Worm (Caenorhabditis elegans) whole organism, L4 larva: ENCODE data around the gene clec-196.
A peak's percentile ranks its signal among the peaks of the same experiment; 100 is the strongest.

ENCODE experiments used
- F26F4.8 ChIP-seq: fragments of 200-800 bp; sonication (Bioruptor generic); conservative IDR thresholded peaks from 2 replicates; pipeline ENCODE4 v1.3.6; 2022; ENCODE audit warnings: missing genetic modification characterization, missing compliant biosample characterization
- F44E2.7 ChIP-seq: fragments of 200-800 bp; sonication (Bioruptor generic); IDR thresholded peaks from 2 replicates; pipeline ENCODE4 v2.1.2; 2022; ENCODE audit warnings: missing genetic modification characterization, missing compliant biosample characterization
- R02D3.7 ChIP-seq: fragments of 150-350 bp; sonication (generic microtip); optimal IDR thresholded peaks from 3 replicates; lab custom pipeline; 2014; ENCODE audit warnings: missing biosample characterization, missing genetic modification characterization
- aha-1 ChIP-seq: fragments of 150-350 bp; peaks from one replicate; lab custom pipeline; 2014; ENCODE audit warnings: missing biosample characterization, missing genetic modification characterization
- arid-1 ChIP-seq: fragments of 200-800 bp; sonication (Bioruptor generic); conservative IDR thresholded peaks from 2 replicates; pipeline ENCODE4 v1.3.6; 2022; ENCODE audit warnings: missing genetic modification reagents, missing genetic modification characterization, missing compliant biosample characterization
- ceh-82 ChIP-seq: sonication (generic microtip); optimal IDR thresholded peaks from 2 replicates; lab custom pipeline; 2017; ENCODE audit warnings: missing biosample characterization, missing genetic modification characterization
- ces-1 ChIP-seq: fragments of 150-350 bp; sonication (generic microtip); optimal IDR thresholded peaks from 4 replicates; lab custom pipeline; 2014; ENCODE audit warnings: missing biosample characterization, missing genetic modification reagents, missing genetic modification characterization
- daf-8 ChIP-seq: fragments of 200-800 bp; sonication (Bioruptor generic); IDR thresholded peaks from 2 replicates; pipeline ENCODE4 v1.3.6; 2022; ENCODE audit warnings: missing genetic modification characterization, missing compliant biosample characterization
- dmd-6 ChIP-seq: fragments of 200-800 bp; sonication (Bioruptor generic); IDR thresholded peaks from 2 replicates; pipeline ENCODE4 v1.3.6; 2022; ENCODE audit warnings: missing genetic modification reagents, missing genetic modification characterization, missing compliant biosample characterization
- dmd-8 ChIP-seq: fragments of 200-800 bp; sonication (Bioruptor generic); IDR thresholded peaks from 2 replicates; pipeline ENCODE4 v1.3.6; 2022; ENCODE audit warnings: missing genetic modification characterization, missing compliant biosample characterization
- duxl-1 ChIP-seq: sonication (generic microtip); optimal IDR thresholded peaks from 2 replicates; lab custom pipeline; 2016; ENCODE audit warnings: mild to moderate bottlenecking, missing genetic modification characterization, moderate library complexity, missing compliant biosample characterization; ENCODE audit not compliant: poor library complexity
- dve-1 ChIP-seq: sonication (generic microtip); optimal IDR thresholded peaks from 2 replicates; lab custom pipeline; 2017; ENCODE audit warnings: antibody characterized with exemption, mild to moderate bottlenecking, missing genetic modification characterization, missing compliant biosample characterization; ENCODE audit not compliant: insufficient read depth
- fkh-10 ChIP-seq: fragments of 150-350 bp; optimal IDR thresholded peaks from 2 replicates; lab custom pipeline; 2014; ENCODE audit warnings: missing biosample characterization, missing genetic modification reagents, missing genetic modification characterization
- lin-1 ChIP-seq: fragments of 200-800 bp; sonication (Bioruptor generic); IDR thresholded peaks from 2 replicates; pipeline ENCODE4 v1.3.6; 2022; ENCODE audit warnings: missing genetic modification reagents, missing genetic modification characterization, missing compliant biosample characterization
- lin-15B ChIP-seq: fragments of 150-350 bp; sonication (generic microtip); optimal IDR thresholded peaks from 3 replicates; lab custom pipeline; 2014; ENCODE audit warnings: missing biosample characterization, missing genetic modification characterization
- lir-3 ChIP-seq: sonication (generic microtip); optimal IDR thresholded peaks from 2 replicates; lab custom pipeline; 2016; ENCODE audit warnings: mild to moderate bottlenecking, missing genetic modification characterization, missing compliant biosample characterization
- mdt-29 ChIP-seq: fragments of 200-800 bp; sonication (Bioruptor generic); IDR thresholded peaks from 2 replicates; pipeline ENCODE4 v1.3.6; 2022; ENCODE audit warnings: missing genetic modification reagents, missing genetic modification characterization, missing compliant biosample characterization
- mep-1 ChIP-seq: fragments of 150-350 bp; sonication (generic microtip); optimal IDR thresholded peaks from 3 replicates; lab custom pipeline; 2014; ENCODE audit warnings: missing biosample characterization, missing genetic modification characterization
- mxl-2 ChIP-seq: fragments of 200-800 bp; sonication (Bioruptor generic); conservative IDR thresholded peaks from 2 replicates; pipeline ENCODE4 v1.3.6; 2022; ENCODE audit warnings: missing genetic modification reagents, missing genetic modification characterization, missing compliant biosample characterization
- nhr-41 ChIP-seq: fragments of 200-800 bp; sonication (Bioruptor generic); IDR thresholded peaks from 2 replicates; pipeline ENCODE4 v1.3.6; 2022; ENCODE audit warnings: missing genetic modification reagents, missing genetic modification characterization, missing compliant biosample characterization
- nhr-42 ChIP-seq: fragments of 200-800 bp; sonication (Bioruptor generic); IDR thresholded peaks from 2 replicates; pipeline ENCODE4 v1.3.6; 2022; ENCODE audit warnings: missing genetic modification characterization, missing compliant biosample characterization
- nhr-48 ChIP-seq: sonication (generic microtip); optimal IDR thresholded peaks from 2 replicates; lab custom pipeline; 2016; ENCODE audit warnings: mild to moderate bottlenecking, missing genetic modification characterization, missing compliant biosample characterization
- nhr-77 ChIP-seq: fragments of 150-350 bp; optimal IDR thresholded peaks from 2 replicates; lab custom pipeline; 2014; ENCODE audit warnings: missing biosample characterization, missing genetic modification characterization
- pha-4 ChIP-seq, 2 experiments: fragments of 150-350 bp in 1 of 2; fragments of 200-800 bp in 1 of 2; sonication (Bioruptor generic) in 1 of 2; IDR thresholded peaks in 1 of 2; optimal IDR thresholded peaks in 1 of 2; 2 replicates each; pipeline versions ENCODE4 v1.3.6 to Lab custom; 2014 to 2022; ENCODE audit warnings: missing genetic modification characterization in 2 of 2, missing genetic modification reagents in 2 of 2, missing biosample characterization in 1 of 2, missing compliant biosample characterization in 1 of 2
- php-3 ChIP-seq: fragments of 200-800 bp; sonication (Bioruptor generic); IDR thresholded peaks from 2 replicates; pipeline ENCODE4 v1.3.6; 2022; ENCODE audit warnings: missing genetic modification reagents, missing genetic modification characterization, missing compliant biosample characterization
- pqm-1 ChIP-seq: sonication (generic microtip); optimal IDR thresholded peaks from 2 replicates; lab custom pipeline; 2017; ENCODE audit warnings: missing biosample characterization, missing genetic modification characterization
- rbr-2 ChIP-seq: sonication (generic microtip); optimal IDR thresholded peaks from 2 replicates; lab custom pipeline; 2016; ENCODE audit warnings: missing genotype, missing genetic modification characterization, missing compliant biosample characterization
- set-16 ChIP-seq: fragments of 200-800 bp; sonication (Bioruptor generic); IDR thresholded peaks from 2 replicates; pipeline ENCODE4 v1.3.6; 2022; ENCODE audit warnings: missing genetic modification reagents, missing genetic modification characterization, missing compliant biosample characterization
- skn-1 ChIP-seq: fragments of 150-350 bp; optimal IDR thresholded peaks from 2 replicates; lab custom pipeline; 2014; ENCODE audit warnings: missing biosample characterization, missing genetic modification characterization
- snpc-1.2 ChIP-seq: fragments of 200-800 bp; sonication (Bioruptor generic); IDR thresholded peaks from 2 replicates; pipeline ENCODE4 v1.3.6; 2022; ENCODE audit warnings: missing genetic modification reagents, missing genetic modification characterization, missing compliant biosample characterization
- spr-1 ChIP-seq: sonication (generic microtip); optimal IDR thresholded peaks from 2 replicates; lab custom pipeline; 2016; ENCODE audit warnings: mild to moderate bottlenecking, missing genetic modification characterization, missing compliant biosample characterization
- tra-1 ChIP-seq: fragments of 200-800 bp; sonication (Bioruptor generic); IDR thresholded peaks from 2 replicates; pipeline ENCODE4 v1.3.6; 2022; ENCODE audit warnings: missing genetic modification reagents, missing genetic modification characterization, missing compliant biosample characterization
- unc-62 ChIP-seq, 3 experiments: fragments of 150-350 bp in 1 of 3; sonication (generic microtip); optimal IDR thresholded peaks in 2 of 3; peaks in 1 of 3; 1 replicate in 1 of 3; 2 replicates in 2 of 3; lab custom pipeline; 2014 to 2017; ENCODE audit warnings: missing biosample characterization in 3 of 3, missing genetic modification characterization in 3 of 3, missing genetic modification reagents in 3 of 3, missing genotype in 1 of 3
- zip-11 ChIP-seq: fragments of 200-800 bp; sonication (Bioruptor generic); IDR thresholded peaks from 2 replicates; pipeline ENCODE4 v1.3.6; 2022; ENCODE audit warnings: missing genetic modification characterization, missing compliant biosample characterization
- ztf-7 ChIP-seq: fragments of 150-350 bp; optimal IDR thresholded peaks from 2 replicates; lab custom pipeline; 2014; ENCODE audit warnings: missing biosample characterization, missing genetic modification characterization

The clec-196 gene

DNA sequence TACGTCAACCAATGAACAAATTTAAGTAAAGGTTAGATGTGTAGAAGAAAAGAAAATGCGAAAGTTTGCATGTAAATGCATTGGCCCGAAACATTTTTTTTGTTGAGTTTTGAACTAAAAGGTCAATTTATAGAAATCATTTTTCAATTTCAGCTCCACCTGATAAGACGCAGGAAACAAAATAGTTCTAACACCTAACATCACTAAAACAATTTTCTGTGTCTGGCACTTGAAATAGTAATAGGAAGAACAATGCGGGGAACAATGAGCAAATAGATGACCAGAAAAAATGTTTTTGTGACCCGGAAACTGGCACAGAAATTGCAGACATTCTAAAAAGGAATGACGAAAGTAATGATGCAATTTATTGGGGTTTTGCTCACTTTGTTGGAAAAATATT is 15.6 kb downstream of the clec-196 start (continued):
- TF ChIP-seq set-16 (GFP tag; lab: Robert Waterston, UW) (no peak), mdt-29 (GFP tag; lab: Robert Waterston, UW) (no peak), php-3 (no peak), daf-8 (GFP tag; lab: Robert Waterston, UW) (no peak), dmd-8 (no peak), nhr-48 (tag; lab: Kevin White, UChicago) (no peak), ceh-82 (no peak), tra-1 (no peak), lir-3 (no peak), dve-1 (tag; lab: Kevin White, UChicago) (peak; percentile 42), zip-11 (GFP tag; lab: Robert Waterston, UW) (no peak), mep-1 (tag; lab: Kevin White, UChicago) (peak; percentile 26), rbr-2 (no peak), F44E2.7 (GFP tag; lab: Robert Waterston, UW) (no peak), ces-1 (GFP tag; lab: Kevin White, UChicago) (no peak), nhr-42 (GFP tag; lab: Robert Waterston, UW) (no peak), lin-1 (GFP tag; lab: Robert Waterston, UW) (no peak)

DNA sequence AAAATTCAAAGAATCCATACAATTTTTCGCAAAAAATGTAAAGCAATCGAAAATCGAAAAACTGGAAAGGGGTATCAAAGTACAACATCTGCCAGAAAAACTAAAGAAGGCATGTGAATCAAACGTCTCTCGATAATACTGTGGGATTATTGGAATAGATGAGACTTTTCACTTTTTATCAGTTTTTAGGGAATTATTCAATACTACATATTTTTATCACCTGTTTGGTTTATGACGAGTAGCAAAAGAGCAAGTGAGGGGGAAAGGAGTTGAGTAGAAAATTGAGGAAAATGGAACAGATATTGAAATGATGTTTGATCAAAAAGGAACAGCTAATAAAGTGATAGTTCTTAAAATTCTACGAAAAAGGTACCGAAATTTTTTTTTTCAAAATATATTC is 16.3 kb downstream of the clec-196 start:
- TF ChIP-seq mxl-2 (no peak), pqm-1 (tag; lab: Kevin White, UChicago) (peak; percentile 14), dmd-6 (GFP tag; lab: Robert Waterston, UW) (0 out of 2 replicates have a peak, but pooled peaks have one; percentile 26), aha-1 (peak; percentile 53), dve-1 (tag; lab: Kevin White, UChicago) (peak; percentile 37)

DNA sequence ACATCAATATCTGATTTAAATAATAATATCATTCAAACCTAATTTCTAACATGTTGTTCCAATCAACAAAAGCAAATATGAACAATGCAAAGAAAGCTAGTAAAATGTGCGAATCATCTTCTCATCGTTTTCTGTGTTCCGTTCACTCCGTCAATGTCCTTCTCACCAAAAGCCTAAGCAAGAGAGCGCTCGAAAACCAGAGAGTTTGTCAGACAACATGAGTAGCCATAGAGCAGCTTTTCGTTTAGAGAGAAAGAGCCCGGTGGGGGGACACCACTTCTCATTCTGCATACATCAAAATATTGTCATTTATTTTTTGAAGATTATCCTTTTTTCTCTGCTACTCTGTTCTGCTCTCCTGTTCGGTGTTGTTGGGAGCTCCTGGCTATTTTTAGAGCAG is 16.9 kb downstream of the clec-196 start:
- TF ChIP-seq rbr-2: peak; percentile 38
- peak; percentile 20 for TF ChIP-seq fkh-10 (GFP tag; lab: Kevin White, UChicago)
- no peak for TF ChIP-seq duxl-1 (tag; lab: Kevin White, UChicago)

DNA sequence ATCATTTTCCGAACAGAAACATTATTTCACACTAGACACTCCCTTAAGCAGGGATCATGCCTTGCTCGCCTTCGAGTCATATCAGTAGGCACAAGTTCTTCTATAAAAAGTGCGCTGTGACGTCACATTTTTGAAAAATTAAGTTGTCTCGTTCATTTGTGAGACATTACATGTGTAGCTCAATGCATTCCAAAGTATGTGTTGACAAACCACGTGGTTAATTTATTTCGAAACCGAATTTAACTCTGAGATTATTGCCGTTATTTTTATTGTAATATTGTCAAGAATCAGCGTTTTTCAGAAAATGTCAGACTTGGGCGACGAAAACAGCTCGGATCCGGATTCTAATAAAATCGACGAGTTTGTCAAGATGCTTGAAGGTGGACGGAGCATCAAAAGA is 17.7 kb downstream of the clec-196 start, which contains the start of gene T28F3.5:
T28F3.5 (plus strand) TSS at position 301 of the 400 bp plus-strand sequence.
- no peak for TF ChIP-seq ces-1 (GFP tag; lab: Kevin White, UChicago)
- peak; percentile 1 for TF ChIP-seq aha-1
- TF ChIP-seq ztf-7 (tag; lab: Kevin White, UChicago): no peak
- TF ChIP-seq lir-3: no peak
- TF ChIP-seq nhr-41 (GFP tag; lab: Robert Waterston, UW): no peak

- TF ChIP-seq unc-62 (GFP tag; optimal IDR thresholded peaks at IDR 0.05 in 1 of 2; lab: Kevin White, UChicago): peak in 1 of 2 experiments; percentile 72
- TF ChIP-seq unc-62 (tag; optimal IDR thresholded peaks at IDR 0.05; lab: Kevin White, UChicago): no peak
- no peak for TF ChIP-seq F26F4.8 (GFP tag; lab: Robert Waterston, UW)
These were observed 25.2 kb downstream of the clec-196 start, which contains the start of gene ifta-2 for ce11 chrIV:17301933-17302332. Gene ifta-2 (minus strand): TSS chrIV:17302033.

ce11 chrIV:17307223-17307622 is 30.5 kb downstream of the clec-196 start, which contains the start of gene T28F3.8:
Gene T28F3.8 (minus strand): TSS chrIV:17307323.
- peak; percentile 82 for TF ChIP-seq php-3
- TF ChIP-seq, all 104 proteins: peak for 1; not testable (repeated sequence) for 103

DNA sequence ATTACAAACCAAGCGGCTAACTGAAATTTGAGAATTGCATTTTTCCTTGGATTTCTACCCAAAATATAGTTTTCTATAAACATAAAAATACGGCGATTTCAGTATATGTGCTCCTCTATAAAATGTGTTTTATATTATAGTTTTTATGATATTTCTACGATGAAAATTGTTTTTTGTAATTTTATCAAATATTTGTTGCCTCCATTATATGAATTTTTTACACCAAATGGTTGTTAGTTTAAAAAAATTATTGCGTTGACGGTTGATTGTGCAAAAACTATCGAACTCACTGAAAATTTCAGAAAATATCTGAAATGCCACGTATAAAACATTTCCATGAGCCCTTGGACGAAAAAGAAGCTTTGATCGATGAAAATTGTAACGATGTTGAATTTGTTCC is 31.5 kb downstream of the clec-196 start, which contains the start of gene T28F3.9:
T28F3.9 (plus strand) TSS at position 301 of the 400 bp plus-strand sequence.
- TF ChIP-seq arid-1 (GFP tag; lab: Robert Waterston, UW) (no peak), skn-1 (no peak), pqm-1 (tag; lab: Kevin White, UChicago) (no peak), zip-11 (GFP tag; lab: Robert Waterston, UW) (no peak), nhr-77 (tag; lab: Kevin White, UChicago) (no peak), R02D3.7 (no peak), dve-1 (tag; lab: Kevin White, UChicago) (no peak), snpc-1.2 (GFP tag; lab: Robert Waterston, UW) (no peak), pha-4 (GFP tag; IDR thresholded peaks at IDR 0.05; lab: Robert Waterston, UW) (no peak), pha-4 (tag; optimal IDR thresholded peaks at IDR 0.05; lab: Kevin White, UChicago) (no peak), lin-15B (tag; lab: Kevin White, UChicago) (no peak), spr-1 (tag; lab: Kevin White, UChicago) (no peak)
- TF ChIP-seq, all 104 proteins: peak for 0
